Fruit fly (Drosophila melanogaster) ovary, adult (tissue): Measurements from ENCODE around the gene CG34178.
A peak's percentile ranks its signal among the peaks of the same experiment; 100 is the strongest.

Experiments used
- CG17801 ChIP-seq: fragments of 200-800 bp; optimal IDR thresholded peaks from 2 replicates; lab custom pipeline; 2019; ENCODE audit warnings: missing biosample characterization, mild to moderate bottlenecking, missing genetic modification characterization, moderate library complexity; ENCODE audit not compliant: partially characterized antibody

The CG34178 gene

dm6 chr2L:4464946-4465345 lies 31.2 kb downstream of the CG34178 start, which contains the start of gene FIG4:
TSS of gene FIG4 (plus strand) at chr2L:4465174.
- TF ChIP-seq CG17801 (GFP tag; lab: Kevin White, UChicago) = peak; percentile 12

- TF ChIP-seq CG17801 (GFP tag; lab: Kevin White, UChicago) = no peak
Measured at dm6 chr2L:4475422-4475821, 41.7 kb downstream of the CG34178 start.

dm6 chr2L:4476672-4477273 lies 43.1 kb downstream of the CG34178 start, which contains the start of gene ine:
TSS of gene ine (minus strand) at chr2L:4477022.
- no peak for TF ChIP-seq CG17801 (GFP tag; lab: Kevin White, UChicago)

dm6 chr2L:4477978-4478377 lies 44.3 kb downstream of the CG34178 start:
- TF ChIP-seq CG17801 (GFP tag; lab: Kevin White, UChicago) = no peak
